Worm (Caenorhabditis elegans) whole organism, mixed stage, embryonic: ENCODE results near the gene nhr-258.

Experiments used
- M03D4.4 ChIP-seq: sonication (generic microtip); optimal IDR thresholded peaks from 2 replicates; lab custom pipeline; 2017; ENCODE audit warnings: mild to moderate bottlenecking, missing genetic modification characterization, missing compliant biosample characterization
- elt-1 ChIP-seq: sonication (generic microtip); optimal IDR thresholded peaks from 2 replicates; lab custom pipeline; 2017; ENCODE audit warnings: missing genetic modification characterization, mild to moderate bottlenecking, missing compliant biosample characterization, antibody characterized with exemption, moderate library complexity, borderline replicate concordance; ENCODE audit not compliant: insufficient read depth
- flh-1 ChIP-seq: fragments of 200-800 bp; sonication (Bioruptor generic); optimal IDR thresholded peaks from 2 replicates; lab custom pipeline; 2018; ENCODE audit warnings: mild to moderate bottlenecking, missing genetic modification characterization, moderate library complexity, missing compliant biosample characterization
- lsy-2 ChIP-seq: fragments of 150-350 bp; optimal IDR thresholded peaks from 2 replicates; lab custom pipeline; 2014; ENCODE audit warnings: missing biosample characterization, missing genetic modification characterization
- mep-1 ChIP-seq: fragments of 150-350 bp; optimal IDR thresholded peaks from 2 replicates; lab custom pipeline; 2017; ENCODE audit warnings: missing biosample characterization, missing genetic modification reagents, missing genetic modification characterization, inconsistent platforms
- snpc-4 ChIP-seq: fragments of 150-350 bp; optimal IDR thresholded peaks from 2 replicates; lab custom pipeline; 2014; ENCODE audit warnings: missing biosample characterization, missing genetic modification characterization
- zip-8 ChIP-seq: fragments of 150-350 bp; optimal IDR thresholded peaks from 2 replicates; lab custom pipeline; 2014; ENCODE audit warnings: missing biosample characterization, missing genetic modification characterization

ce11 chrIV:8066598-8066997 is 21.9 kb downstream of the nhr-258 start:
- TF ChIP-seq flh-1 (GFP tag; lab: Kevin White, UChicago) = no peak
- TF ChIP-seq lsy-2 = peak; percentile 24
- no peak for TF ChIP-seq snpc-4
- peak; percentile 30 for TF ChIP-seq mep-1 (tag; lab: Kevin White, UChicago)
- TF ChIP-seq zip-8 (tag; lab: Kevin White, UChicago) = no peak
- TF ChIP-seq M03D4.4 (tag; lab: Kevin White, UChicago) = peak; percentile 36
- no peak for TF ChIP-seq elt-1
